Worm (Caenorhabditis elegans): ENCODE measurements around the gene C39F7.5.

DNA sequence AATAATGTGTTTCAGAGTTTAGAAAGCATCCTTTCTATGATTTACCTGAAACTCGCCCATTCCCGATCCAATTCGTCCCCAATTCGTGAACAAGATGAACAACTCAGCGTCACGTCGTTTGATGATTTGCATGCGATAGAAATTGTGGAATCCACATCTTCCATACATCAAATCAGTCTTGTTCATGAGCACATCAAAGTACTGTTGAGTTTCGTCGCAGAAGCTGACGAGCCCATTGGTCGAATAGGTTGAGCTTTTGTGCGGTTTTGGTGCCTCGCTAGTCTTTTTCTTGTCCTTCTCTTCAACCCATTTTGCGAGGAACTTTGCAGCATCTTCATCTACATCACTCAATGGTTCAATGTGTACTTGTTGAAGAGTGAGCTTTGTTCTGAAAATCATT lies 13.4 kb downstream of the C39F7.5 start:
- no peak for TF ChIP-seq nhr-237 (tag; optimal IDR thresholded peaks at IDR 0.05)
- TF ChIP-seq mep-1 (tag; optimal IDR thresholded peaks at IDR 0.05): no peak
- no peak for TF ChIP-seq nhr-76 (tag; optimal IDR thresholded peaks at IDR 0.05)
- TF ChIP-seq unc-62 (GFP tag; optimal IDR thresholded peaks at IDR 0.05): no peak
- no peak for TF ChIP-seq lin-13 (tag; optimal IDR thresholded peaks at IDR 0.05)

Measured in whole organism, mixed stage, embryonic.